Worm (Caenorhabditis elegans) whole organism, mixed stage, embryonic: Measurements from ENCODE around the gene fbxa-114.

Experiments
- M03D4.4 ChIP-seq: sonication (generic microtip); optimal IDR thresholded peaks from 2 replicates; lab custom pipeline; 2017; ENCODE audit warnings: mild to moderate bottlenecking, missing genetic modification characterization, missing compliant biosample characterization
- bed-3 ChIP-seq: fragments of 200-800 bp; sonication (Bioruptor generic); optimal IDR thresholded peaks from 3 replicates; lab custom pipeline; 2018; ENCODE audit warnings: mild to moderate bottlenecking, missing genetic modification characterization, moderate library complexity, missing compliant biosample characterization
- blmp-1 ChIP-seq: fragments of 150-350 bp; optimal IDR thresholded peaks from 2 replicates; lab custom pipeline; 2014; ENCODE audit warnings: missing biosample characterization, missing genetic modification characterization
- ceh-43 ChIP-seq: fragments of 200-800 bp; sonication (Bioruptor generic); optimal IDR thresholded peaks from 2 replicates; lab custom pipeline; 2018; ENCODE audit warnings: mild to moderate bottlenecking, missing genetic modification characterization, moderate library complexity, missing compliant biosample characterization
- ceh-83 ChIP-seq: fragments of 200-800 bp; sonication (Bioruptor generic); optimal IDR thresholded peaks from 2 replicates; lab custom pipeline; 2018; ENCODE audit warnings: mild to moderate bottlenecking, missing genetic modification characterization, missing compliant biosample characterization
- ces-1 ChIP-seq: fragments of 150-350 bp; optimal IDR thresholded peaks from 2 replicates; lab custom pipeline; 2014; ENCODE audit warnings: missing biosample characterization, missing genetic modification reagents, missing genetic modification characterization
- cnd-1 ChIP-seq: fragments of 200-800 bp; sonication (Bioruptor generic); optimal IDR thresholded peaks from 2 replicates; lab custom pipeline; 2018; ENCODE audit warnings: mild to moderate bottlenecking, missing genetic modification characterization, missing compliant biosample characterization
- drap-1 ChIP-seq: fragments of 200-800 bp; sonication (Bioruptor generic); optimal IDR thresholded peaks from 3 replicates; lab custom pipeline; 2018; ENCODE audit warnings: mild to moderate bottlenecking, missing genetic modification characterization, missing compliant biosample characterization
- elt-1 ChIP-seq: sonication (generic microtip); optimal IDR thresholded peaks from 2 replicates; lab custom pipeline; 2017; ENCODE audit warnings: missing genetic modification characterization, mild to moderate bottlenecking, missing compliant biosample characterization, antibody characterized with exemption, moderate library complexity, borderline replicate concordance; ENCODE audit not compliant: insufficient read depth
- flh-1 ChIP-seq: fragments of 200-800 bp; sonication (Bioruptor generic); optimal IDR thresholded peaks from 2 replicates; lab custom pipeline; 2018; ENCODE audit warnings: mild to moderate bottlenecking, missing genetic modification characterization, moderate library complexity, missing compliant biosample characterization
- ham-2 ChIP-seq: fragments of 200-800 bp; sonication (Bioruptor generic); optimal IDR thresholded peaks from 2 replicates; lab custom pipeline; 2018; ENCODE audit warnings: mild to moderate bottlenecking, missing genetic modification characterization, missing compliant biosample characterization
- hlh-1 ChIP-seq: fragments of 150-350 bp; optimal IDR thresholded peaks from 2 replicates; lab custom pipeline; 2014; ENCODE audit warnings: missing biosample characterization, missing genetic modification reagents, missing genetic modification characterization
- lin-13 ChIP-seq: fragments of 150-350 bp; optimal IDR thresholded peaks from 2 replicates; lab custom pipeline; 2014; ENCODE audit warnings: missing biosample characterization, missing genetic modification characterization
- lin-32 ChIP-seq: fragments of 200-800 bp; sonication (Bioruptor generic); optimal IDR thresholded peaks from 2 replicates; lab custom pipeline; 2018; ENCODE audit warnings: mild to moderate bottlenecking, missing genetic modification characterization, missing compliant biosample characterization
- lsy-2 ChIP-seq: fragments of 150-350 bp; optimal IDR thresholded peaks from 2 replicates; lab custom pipeline; 2014; ENCODE audit warnings: missing biosample characterization, missing genetic modification characterization
- mab-5 ChIP-seq: fragments of 150-350 bp; optimal IDR thresholded peaks from 2 replicates; lab custom pipeline; 2014; ENCODE audit warnings: missing biosample characterization, missing genetic modification characterization
- mep-1 ChIP-seq: fragments of 150-350 bp; optimal IDR thresholded peaks from 2 replicates; lab custom pipeline; 2017; ENCODE audit warnings: missing biosample characterization, missing genetic modification reagents, missing genetic modification characterization, inconsistent platforms
- mls-2 ChIP-seq: sonication (generic microtip); optimal IDR thresholded peaks from 2 replicates; lab custom pipeline; 2016; ENCODE audit warnings: mild to moderate bottlenecking, missing genetic modification characterization, moderate library complexity, missing compliant biosample characterization
- nhr-12 ChIP-seq: fragments of 150-350 bp; optimal IDR thresholded peaks from 2 replicates; lab custom pipeline; 2014; ENCODE audit warnings: missing biosample characterization, missing genetic modification characterization
- nhr-2 ChIP-seq: fragments of 150-350 bp; optimal IDR thresholded peaks from 2 replicates; lab custom pipeline; 2014; ENCODE audit warnings: missing biosample characterization, missing genetic modification characterization
- nhr-237 ChIP-seq: fragments of 150-350 bp; optimal IDR thresholded peaks from 2 replicates; lab custom pipeline; 2014; ENCODE audit warnings: missing biosample characterization, missing genetic modification characterization
- nhr-28 ChIP-seq: fragments of 150-350 bp; optimal IDR thresholded peaks from 2 replicates; lab custom pipeline; 2014; ENCODE audit warnings: missing biosample characterization, missing genetic modification characterization
- nhr-76 ChIP-seq: sonication (generic microtip); optimal IDR thresholded peaks from 2 replicates; lab custom pipeline; 2017; ENCODE audit warnings: missing biosample characterization, missing genetic modification characterization
- pha-4 ChIP-seq: fragments of 150-350 bp; optimal IDR thresholded peaks from 2 replicates; lab custom pipeline; 2018; ENCODE audit warnings: missing biosample characterization, missing genetic modification reagents, missing genetic modification characterization
- sem-2 ChIP-seq: fragments of 200-800 bp; sonication (Bioruptor generic); optimal IDR thresholded peaks from 2 replicates; lab custom pipeline; 2018; ENCODE audit warnings: mild to moderate bottlenecking, missing genetic modification characterization, missing compliant biosample characterization
- snpc-4 ChIP-seq: fragments of 150-350 bp; optimal IDR thresholded peaks from 2 replicates; lab custom pipeline; 2014; ENCODE audit warnings: missing biosample characterization, missing genetic modification characterization
- sptf-1 ChIP-seq: sonication (generic microtip); optimal IDR thresholded peaks from 2 replicates; lab custom pipeline; 2017; ENCODE audit warnings: mild to moderate bottlenecking, missing genetic modification characterization, moderate library complexity, missing compliant biosample characterization
- tbx-8 ChIP-seq: fragments of 200-800 bp; sonication (Bioruptor generic); optimal IDR thresholded peaks from 2 replicates; lab custom pipeline; 2018; ENCODE audit warnings: mild to moderate bottlenecking, missing genetic modification characterization, moderate library complexity, missing compliant biosample characterization
- unc-120 ChIP-seq: sonication (generic microtip); optimal IDR thresholded peaks from 2 replicates; lab custom pipeline; 2017; ENCODE audit warnings: missing genetic modification characterization, missing compliant biosample characterization; ENCODE audit not compliant: poor library complexity, severe bottlenecking
- unc-39 ChIP-seq: fragments of 150-350 bp; optimal IDR thresholded peaks from 2 replicates; lab custom pipeline; 2014; ENCODE audit warnings: missing biosample characterization, missing genetic modification characterization
- unc-62 ChIP-seq: fragments of 150-350 bp; optimal IDR thresholded peaks from 2 replicates; lab custom pipeline; 2014; ENCODE audit warnings: missing biosample characterization, missing genetic modification reagents, missing genetic modification characterization
- zip-8 ChIP-seq: fragments of 150-350 bp; optimal IDR thresholded peaks from 2 replicates; lab custom pipeline; 2014; ENCODE audit warnings: missing biosample characterization, missing genetic modification characterization
- ztf-11 ChIP-seq: fragments of 150-350 bp; optimal IDR thresholded peaks from 2 replicates; lab custom pipeline; 2014; ENCODE audit warnings: missing biosample characterization, missing genetic modification characterization

fbxa-114 gene

ce11 chrV:20203085-20203484 lies 1.7 kb downstream of the fbxa-114 start, which contains the start of gene fbxa-113:
Gene fbxa-113, plus strand, starts transcription at chrV:20203385.
- TF ChIP-seq unc-120 (tag; lab: Kevin White, UChicago) (no peak), sptf-1 (no peak), nhr-12 (tag; lab: Kevin White, UChicago) (no peak), unc-39 (tag; lab: Kevin White, UChicago) (no peak), nhr-2 (tag; lab: Kevin White, UChicago) (no peak), bed-3 (GFP tag; lab: Kevin White, UChicago) (no peak), blmp-1 (tag; lab: Kevin White, UChicago) (no peak), lin-32 (GFP tag; lab: Kevin White, UChicago) (no peak), pha-4 (no peak), tbx-8 (no peak), ceh-83 (no peak), flh-1 (GFP tag; lab: Kevin White, UChicago) (no peak), nhr-28 (tag; lab: Kevin White, UChicago) (no peak), elt-1 (no peak), zip-8 (tag; lab: Kevin White, UChicago) (no peak)

- TF ChIP-seq unc-62 (no peak), M03D4.4 (no peak), bed-3 (GFP tag; lab: Kevin White, UChicago) (no peak), ztf-11 (tag; lab: Kevin White, UChicago) (no peak), mls-2 (tag; lab: Kevin White, UChicago) (no peak), lin-32 (GFP tag; lab: Kevin White, UChicago) (no peak), sem-2 (GFP tag; lab: Kevin White, UChicago) (no peak), nhr-2 (tag; lab: Kevin White, UChicago) (no peak), cnd-1 (no peak), sptf-1 (no peak)
Observed at ce11 chrV:20206086-20206485, 4.7 kb downstream of the fbxa-114 start, which contains the start of the genes fbxb-59 and srbc-34. Gene fbxb-59, minus strand, starts transcription at chrV:20206186. Gene srbc-34, plus strand, starts transcription at chrV:20206318.

- TF ChIP-seq elt-1 (no peak), nhr-76 (tag; lab: Kevin White, UChicago) (no peak), ceh-43 (GFP tag; lab: Kevin White, UChicago) (no peak), nhr-237 (no peak), ztf-11 (tag; lab: Kevin White, UChicago) (no peak), mep-1 (tag; lab: Kevin White, UChicago) (no peak), bed-3 (GFP tag; lab: Kevin White, UChicago) (no peak), mls-2 (tag; lab: Kevin White, UChicago) (no peak), flh-1 (GFP tag; lab: Kevin White, UChicago) (no peak), lin-13 (no peak), snpc-4 (no peak)
Observed at ce11 chrV:20212584-20212983, 11.2 kb downstream of the fbxa-114 start, which contains the start of gene Y113G7B.12. Gene Y113G7B.12, minus strand, starts transcription at chrV:20212684.

DNA sequence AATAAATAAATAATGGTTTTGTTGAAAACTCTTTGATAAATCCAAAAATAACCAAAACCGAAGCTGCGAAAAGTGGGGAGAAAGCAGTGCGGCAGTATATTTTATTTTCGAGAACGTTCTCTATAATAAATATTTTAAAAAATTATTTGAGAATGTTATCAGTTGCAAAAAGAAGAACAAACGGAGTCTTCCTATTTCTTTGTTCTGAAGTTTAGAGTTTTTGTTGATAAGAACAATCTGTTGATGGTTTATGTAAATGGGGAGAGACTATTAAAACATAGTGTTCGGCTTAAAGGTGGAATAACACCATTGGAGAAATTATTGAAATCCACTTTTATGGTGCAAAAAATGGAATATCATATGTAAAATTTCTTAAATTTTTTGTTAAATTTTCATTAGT lies 11.7 kb downstream of the fbxa-114 start:
- TF ChIP-seq mab-5 (tag; lab: Kevin White, UChicago) (no peak), elt-1 (no peak), hlh-1 (tag; lab: Kevin White, UChicago) (no peak), lin-32 (GFP tag; lab: Kevin White, UChicago) (no peak), ceh-43 (GFP tag; lab: Kevin White, UChicago) (no peak), sem-2 (GFP tag; lab: Kevin White, UChicago) (no peak), lin-13 (no peak), blmp-1 (tag; lab: Kevin White, UChicago) (no peak), zip-8 (tag; lab: Kevin White, UChicago) (no peak), snpc-4 (no peak), nhr-2 (tag; lab: Kevin White, UChicago) (no peak), drap-1 (no peak), nhr-12 (tag; lab: Kevin White, UChicago) (no peak), cnd-1 (no peak), bed-3 (GFP tag; lab: Kevin White, UChicago) (no peak), nhr-28 (tag; lab: Kevin White, UChicago) (no peak), ces-1 (GFP tag; lab: Kevin White, UChicago) (no peak), ham-2 (GFP tag; lab: Kevin White, UChicago) (no peak)

ce11 chrV:20215197-20215596 lies 13.8 kb downstream of the fbxa-114 start, which contains the start of gene Y113G7B.11:
Gene Y113G7B.11, minus strand, starts transcription at chrV:20215297.
- TF ChIP-seq blmp-1 (tag; lab: Kevin White, UChicago) (no peak), unc-62 (no peak), unc-39 (tag; lab: Kevin White, UChicago) (no peak), M03D4.4 (no peak), tbx-8 (no peak), nhr-2 (tag; lab: Kevin White, UChicago) (no peak), hlh-1 (tag; lab: Kevin White, UChicago) (no peak), ces-1 (GFP tag; lab: Kevin White, UChicago) (no peak), bed-3 (GFP tag; lab: Kevin White, UChicago) (no peak), nhr-237 (no peak), lsy-2 (tag; lab: Kevin White, UChicago) (no peak), mls-2 (tag; lab: Kevin White, UChicago) (no peak)
- TF ChIP-seq, all 35 proteins: peak for 0
